Worm (Caenorhabditis elegans): ENCODE data around the gene cdc-48.1.

The cdc-48.1 gene

DNA sequence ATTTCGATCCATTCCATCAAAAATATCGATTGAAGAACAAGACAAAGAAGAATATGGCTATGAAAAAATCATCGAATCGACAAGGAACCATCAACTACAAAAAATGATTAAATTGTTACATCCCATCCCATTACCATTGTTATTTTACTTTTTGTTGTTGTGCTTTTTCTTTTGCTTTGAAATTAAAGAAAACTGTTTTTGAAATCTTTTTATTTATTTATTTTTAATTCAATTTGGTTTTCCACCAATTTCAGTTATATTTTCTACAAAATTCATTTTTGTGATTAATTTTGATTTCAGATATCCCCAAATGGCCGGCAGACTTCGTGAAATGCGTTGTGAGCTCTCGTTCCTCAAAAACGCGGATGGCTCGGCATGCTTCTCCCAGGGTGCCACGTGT, 29.2 kb upstream of the cdc-48.1 start, which contains the start of gene crn-5:
crn-5 (plus strand) TSS at position 301 of the 400 bp plus-strand sequence.
- no peak for TF ChIP-seq sox-2 (GFP tag; IDR thresholded peaks at IDR 0.05)
- no peak for TF ChIP-seq dve-1 (tag; optimal IDR thresholded peaks at IDR 0.05)
- TF ChIP-seq ceh-18 (tag; optimal IDR thresholded peaks at IDR 0.05): no peak
- no peak for TF ChIP-seq rnt-1 (tag; optimal IDR thresholded peaks at IDR 0.05)
- TF ChIP-seq ahr-1 (tag; optimal IDR thresholded peaks at IDR 0.05): no peak
- TF ChIP-seq ceh-14 (tag; optimal IDR thresholded peaks at IDR 0.05): no peak
- no peak for TF ChIP-seq elt-4 (tag; optimal IDR thresholded peaks at IDR 0.05)
- TF ChIP-seq nhr-232 (tag; optimal IDR thresholded peaks at IDR 0.05): no peak
- no peak for TF ChIP-seq pros-1 (tag; optimal IDR thresholded peaks at IDR 0.05)
- no peak for TF ChIP-seq ceh-48 (tag; optimal IDR thresholded peaks at IDR 0.05)
- no peak for TF ChIP-seq ceh-45 (GFP tag; IDR thresholded peaks at IDR 0.05)
- TF ChIP-seq ets-4 (tag; optimal IDR thresholded peaks at IDR 0.05): no peak
- TF ChIP-seq hlh-6 (tag; optimal IDR thresholded peaks at IDR 0.05): no peak
- TF ChIP-seq fkh-10 (GFP tag; optimal IDR thresholded peaks at IDR 0.05): no peak
- no peak for TF ChIP-seq nfya-1 (tag; optimal IDR thresholded peaks at IDR 0.05)
- TF ChIP-seq fax-1 (tag; optimal IDR thresholded peaks at IDR 0.05): no peak
- no peak for TF ChIP-seq ceh-9 (tag; optimal IDR thresholded peaks at IDR 0.05)
- no peak for TF ChIP-seq ztf-16 (tag; optimal IDR thresholded peaks at IDR 0.05)

DNA sequence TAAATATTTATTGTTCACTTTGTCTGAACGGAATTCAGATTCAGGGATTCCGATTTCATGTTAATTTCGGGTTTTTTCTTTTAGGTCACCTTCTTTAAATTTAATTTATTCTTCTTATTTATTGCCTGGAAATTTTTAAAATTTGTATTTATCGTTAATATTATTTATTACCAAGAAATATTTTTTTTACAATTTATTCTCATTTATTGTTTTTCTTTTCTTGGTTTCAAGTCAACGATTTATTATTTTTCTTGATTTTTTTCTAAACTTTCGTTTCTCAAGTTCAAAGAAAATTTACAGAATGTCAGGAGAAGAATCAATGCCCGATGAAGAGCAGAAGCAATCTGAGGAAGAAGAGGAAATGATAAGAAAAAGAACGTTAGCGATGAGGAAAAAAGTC, 24.5 kb upstream of the cdc-48.1 start, which contains the start of gene crn-3:
crn-3 (plus strand) TSS at position 301 of the 400 bp plus-strand sequence.
- TF ChIP-seq hlh-30 (tag; optimal IDR thresholded peaks at IDR 0.05; ENCODE audit: insufficient read depth): no peak
- TF ChIP-seq ceh-30 (tag; optimal IDR thresholded peaks at IDR 0.05): no peak

DNA sequence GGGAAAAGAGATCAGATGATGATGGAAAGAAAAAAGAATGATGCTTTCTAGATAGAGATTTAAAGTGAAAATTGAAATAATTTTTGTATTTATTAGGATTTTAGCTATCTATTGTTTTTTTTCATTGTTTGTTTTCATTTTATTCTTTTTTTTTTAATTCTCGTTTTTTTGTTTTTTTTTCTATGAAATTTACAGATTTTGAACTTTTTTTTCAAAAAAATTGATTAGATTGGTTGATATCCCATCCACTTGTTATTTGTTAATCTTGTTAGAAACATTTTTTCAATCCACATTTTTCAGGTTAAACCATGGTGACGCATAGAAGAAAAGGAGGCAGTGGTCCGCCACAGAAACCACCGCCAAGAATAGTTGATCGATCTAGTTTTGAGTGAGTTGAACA, 20.8 kb upstream of the cdc-48.1 start, which contains the start of gene algn-9:
algn-9 (plus strand) TSS at position 301 of the 400 bp plus-strand sequence.
- no peak for TF ChIP-seq ceh-9 (tag; optimal IDR thresholded peaks at IDR 0.05)

DNA sequence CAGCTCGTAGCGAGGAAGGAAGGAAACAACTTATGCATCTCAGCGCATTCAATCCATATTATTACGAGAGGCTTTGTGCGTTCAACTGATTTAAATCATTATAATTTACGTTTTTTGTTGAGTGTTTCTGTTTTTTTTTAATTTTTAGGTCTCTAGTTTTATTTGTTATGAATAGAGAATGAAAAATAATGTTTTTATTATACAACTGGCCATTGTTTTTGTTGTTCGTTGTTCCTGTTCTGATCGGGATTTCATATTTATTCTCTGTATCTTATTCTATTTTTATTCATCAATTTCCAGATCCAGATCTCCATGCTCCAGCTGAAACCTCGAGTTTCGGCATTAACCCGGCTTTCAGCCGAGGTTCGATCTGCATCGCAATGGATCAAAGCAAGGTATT, 19.1 kb upstream of the cdc-48.1 start, which contains the start of gene mrps-22:
mrps-22 (plus strand) TSS at position 301 of the 400 bp plus-strand sequence.
- TF ChIP-seq pag-3 (tag; optimal IDR thresholded peaks at IDR 0.05; ENCODE audit: borderline replicate concordance) (no peak), ceh-6 (GFP tag; optimal IDR thresholded peaks at IDR 0.05) (no peak), che-1 (tag; optimal IDR thresholded peaks at IDR 0.05) (no peak), ceh-45 (GFP tag; IDR thresholded peaks at IDR 0.05) (no peak), ceh-30 (tag; optimal IDR thresholded peaks at IDR 0.05) (no peak), npax-4 (tag; optimal IDR thresholded peaks at IDR 0.05) (no peak), ceh-24 (tag; optimal IDR thresholded peaks at IDR 0.05) (no peak), syd-9 (tag; optimal IDR thresholded peaks at IDR 0.05) (no peak), ceh-31 (tag; optimal IDR thresholded peaks at IDR 0.05) (no peak), C08G9.2 (tag; optimal IDR thresholded peaks at IDR 0.05) (no peak), pat-9 (tag; optimal IDR thresholded peaks at IDR 0.05) (no peak), unc-86 (tag; optimal IDR thresholded peaks at IDR 0.05) (no peak), nfya-1 (tag; optimal IDR thresholded peaks at IDR 0.05) (no peak), zip-5 (tag; optimal IDR thresholded peaks at IDR 0.05) (no peak), elt-2 (tag; optimal IDR thresholded peaks at IDR 0.05) (no peak), fkh-6 (tag; optimal IDR thresholded peaks at IDR 0.05) (no peak), sdc-2 (tag; optimal IDR thresholded peaks at IDR 0.05) (no peak), ceh-22 (tag; optimal IDR thresholded peaks at IDR 0.05) (no peak), F13H6.1 (tag; optimal IDR thresholded peaks at IDR 0.05) (no peak), K09A11.1 (tag; optimal IDR thresholded peaks at IDR 0.05; ENCODE audit: insufficient read depth) (no peak)
